Worm (Caenorhabditis elegans): ENCODE results near the gene C47D12.4.

ce11 chrII:11681136-11681824 lies at the start of gene C47D12.4, which contains the start of gene sfxn-1.4:
- TF ChIP-seq tab-1 (GFP tag; IDR thresholded peaks at IDR 0.05) (no peak), klf-2 (GFP tag; conservative IDR thresholded peaks at IDR 0.05) (no peak), ztf-29 (GFP tag; IDR thresholded peaks at IDR 0.05) (no peak), ztf-23 (GFP tag; IDR thresholded peaks at IDR 0.05) (no peak), flt-1 (GFP tag; IDR thresholded peaks at IDR 0.05) (no peak), med-1 (GFP tag; optimal IDR thresholded peaks at IDR 0.05; ENCODE audit: insufficient read depth) (no peak), ref-1 (GFP tag; conservative IDR thresholded peaks at IDR 0.05) (no peak), T22C8.4 (GFP tag; IDR thresholded peaks at IDR 0.05) (0 out of 2 replicates have a peak, but pooled peaks have one; percentile 18), cog-1 (tag; optimal IDR thresholded peaks at IDR 0.05) (no peak)

Data from whole organism, midembryonic.